Worm (Caenorhabditis elegans): ENCODE results near the gene twk-9.

DNA sequence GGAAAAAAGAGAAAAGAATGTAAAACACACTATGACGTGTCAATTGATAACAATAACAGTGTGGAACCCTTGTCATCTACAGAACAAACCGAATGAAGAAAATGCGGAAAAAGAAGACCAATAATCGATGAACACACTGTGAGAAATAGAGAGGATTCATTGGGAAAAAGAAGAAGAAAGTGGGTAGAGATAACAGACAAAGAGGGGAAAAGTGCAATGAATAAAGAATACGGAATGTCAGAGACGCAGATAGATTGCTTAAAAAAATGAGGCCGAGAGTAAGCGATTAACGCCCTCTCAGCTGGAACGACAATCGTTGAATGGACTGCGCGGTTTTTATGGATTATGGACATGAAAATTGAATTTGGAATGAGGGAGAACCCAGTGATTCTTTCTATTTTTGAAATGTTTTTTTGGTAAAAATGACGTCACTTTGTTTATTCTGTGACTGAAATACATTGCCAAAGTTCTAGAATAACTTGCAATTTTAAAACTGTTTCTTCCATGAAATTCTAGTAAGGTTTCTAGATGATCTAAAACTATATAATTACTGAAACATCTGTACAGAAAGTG is 45.1 kb upstream of the twk-9 start, which contains the start of gene amph-1:
- TF ChIP-seq snpc-4 (tag; optimal IDR thresholded peaks at IDR 0.05) = no peak
- no peak for TF ChIP-seq blmp-1 (tag; optimal IDR thresholded peaks at IDR 0.05)
- no peak for TF ChIP-seq mab-5 (tag; optimal IDR thresholded peaks at IDR 0.05)

All from whole organism, mixed stage, embryonic.